Worm (Caenorhabditis elegans) whole organism, early embryonic: ENCODE results near the gene C07G3.10.

Experiments
- hmbx-1 ChIP-seq: sonication (generic microtip); optimal IDR thresholded peaks from 2 replicates; lab custom pipeline; 2016; ENCODE audit warnings: mild to moderate bottlenecking, missing genetic modification characterization, missing compliant biosample characterization
- scrt-1 ChIP-seq: fragments of 200-800 bp; sonication (Bioruptor generic); IDR thresholded peaks from 2 replicates; pipeline ENCODE4 v1.3.6; 2022; ENCODE audit warnings: missing genetic modification characterization, missing compliant biosample characterization

ce11 chrV:3475021-3475420 lies 27.1 kb upstream of the C07G3.10 start, which contains the start of gene oac-2:
- TF ChIP-seq hmbx-1 (tag; lab: Kevin White, UChicago), result no peak
- no peak for TF ChIP-seq scrt-1
